Worm (Caenorhabditis elegans) whole organism, L2 larva: ENCODE results near the gene cest-3.

Source experiments
- C34F6.9 ChIP-seq: fragments of 150-350 bp; optimal IDR thresholded peaks from 2 replicates; lab custom pipeline; 2014; ENCODE audit warnings: missing biosample characterization, missing genetic modification characterization
- F13H6.1 ChIP-seq: sonication (generic microtip); optimal IDR thresholded peaks from 2 replicates; lab custom pipeline; 2016; ENCODE audit warnings: missing genetic modification characterization, missing compliant biosample characterization
- R02D3.7 ChIP-seq: fragments of 150-350 bp; optimal IDR thresholded peaks from 2 replicates; lab custom pipeline; 2014; ENCODE audit warnings: missing biosample characterization, missing genetic modification characterization
- ZK546.5 ChIP-seq: sonication (generic microtip); optimal IDR thresholded peaks from 2 replicates; lab custom pipeline; 2017; ENCODE audit warnings: missing biosample characterization, missing genetic modification characterization
- alr-1 ChIP-seq: fragments of 150-350 bp; optimal IDR thresholded peaks from 2 replicates; lab custom pipeline; 2014; ENCODE audit warnings: missing biosample characterization, missing genetic modification characterization
- aly-2 ChIP-seq: fragments of 150-350 bp; optimal IDR thresholded peaks from 2 replicates; lab custom pipeline; 2014; ENCODE audit warnings: missing biosample characterization, missing genetic modification characterization
- ama-1 ChIP-seq: fragments of 150-350 bp; optimal IDR thresholded peaks from 2 replicates; lab custom pipeline; 2018; ENCODE audit warnings: inconsistent platforms
- blmp-1 ChIP-seq: sonication (generic microtip); optimal IDR thresholded peaks from 2 replicates; lab custom pipeline; 2017; ENCODE audit warnings: missing genetic modification characterization, mild to moderate bottlenecking, missing compliant biosample characterization, antibody characterized with exemption, moderate library complexity; ENCODE audit not compliant: insufficient read depth
- ceh-16 ChIP-seq: fragments of 150-350 bp; optimal IDR thresholded peaks from 2 replicates; lab custom pipeline; 2014; ENCODE audit warnings: missing biosample characterization, missing genetic modification characterization
- ceh-82 ChIP-seq: fragments of 150-350 bp; optimal IDR thresholded peaks from 2 replicates; lab custom pipeline; 2014; ENCODE audit warnings: missing biosample characterization, missing genetic modification characterization
- crh-2 ChIP-seq: sonication (generic microtip); optimal IDR thresholded peaks from 2 replicates; lab custom pipeline; 2017; ENCODE audit warnings: missing biosample characterization, missing genetic modification characterization
- dmd-4 ChIP-seq: sonication (generic microtip); optimal IDR thresholded peaks from 2 replicates; lab custom pipeline; 2017; ENCODE audit warnings: missing biosample characterization, missing genetic modification characterization
- egl-27 ChIP-seq: sonication (generic microtip); optimal IDR thresholded peaks from 3 replicates; lab custom pipeline; 2017; ENCODE audit warnings: missing biosample characterization, missing genetic modification reagents, missing genetic modification characterization
- elt-1 ChIP-seq: fragments of 150-350 bp; optimal IDR thresholded peaks from 2 replicates; lab custom pipeline; 2014; ENCODE audit warnings: missing biosample characterization, missing genetic modification characterization
- elt-3 ChIP-seq: sonication (generic microtip); optimal IDR thresholded peaks from 2 replicates; lab custom pipeline; 2017; ENCODE audit warnings: missing biosample characterization, missing genetic modification characterization
- fos-1 ChIP-seq: fragments of 150-350 bp; optimal IDR thresholded peaks from 2 replicates; lab custom pipeline; 2014; ENCODE audit warnings: missing biosample characterization, missing genetic modification characterization
- gmeb-1 ChIP-seq: fragments of 150-350 bp; optimal IDR thresholded peaks from 2 replicates; lab custom pipeline; 2014; ENCODE audit warnings: missing biosample characterization, missing genetic modification characterization
- lin-11 ChIP-seq: fragments of 150-350 bp; sonication (generic microtip); optimal IDR thresholded peaks from 2 replicates; lab custom pipeline; 2014; ENCODE audit warnings: missing biosample characterization, missing genetic modification characterization, inconsistent platforms, mixed read lengths
- lin-13 ChIP-seq: fragments of 150-350 bp; optimal IDR thresholded peaks from 2 replicates; lab custom pipeline; 2014; ENCODE audit warnings: missing biosample characterization, missing genetic modification reagents, missing genetic modification characterization
- lin-39 ChIP-seq: fragments of 150-350 bp; optimal IDR thresholded peaks from 2 replicates; lab custom pipeline; 2014; ENCODE audit warnings: missing biosample characterization, missing genetic modification reagents, missing genetic modification characterization
- lsy-2 ChIP-seq, 2 experiments: fragments of 150-350 bp in 1 of 2; sonication (generic microtip) in 1 of 2; optimal IDR thresholded peaks; 2 replicates each; lab custom pipeline; 2014 to 2017; ENCODE audit warnings: missing biosample characterization in 2 of 2, missing genetic modification characterization in 2 of 2
- mab-5 ChIP-seq: fragments of 150-350 bp; optimal IDR thresholded peaks from 2 replicates; lab custom pipeline; 2014; ENCODE audit warnings: missing biosample characterization, missing genetic modification characterization
- mbf-1 ChIP-seq: sonication (generic microtip); optimal IDR thresholded peaks from 2 replicates; lab custom pipeline; 2017; ENCODE audit warnings: missing biosample characterization, missing genetic modification characterization
- mdl-1 ChIP-seq, 2 experiments: fragments of 150-350 bp in 1 of 2; sonication (generic microtip) in 1 of 2; optimal IDR thresholded peaks; 2 replicates each; lab custom pipeline; 2017; ENCODE audit warnings: missing biosample characterization in 2 of 2, missing genetic modification characterization in 2 of 2
- nhr-10 ChIP-seq: sonication (generic microtip); optimal IDR thresholded peaks from 2 replicates; lab custom pipeline; 2017; ENCODE audit warnings: missing biosample characterization, missing genetic modification characterization
- nhr-129 ChIP-seq: fragments of 150-350 bp; optimal IDR thresholded peaks from 2 replicates; lab custom pipeline; 2014; ENCODE audit warnings: missing biosample characterization, missing genetic modification characterization
- nhr-21 ChIP-seq: fragments of 150-350 bp; optimal IDR thresholded peaks from 2 replicates; lab custom pipeline; 2014; ENCODE audit warnings: missing biosample characterization, missing genetic modification characterization
- nhr-23 ChIP-seq: fragments of 150-350 bp; optimal IDR thresholded peaks from 2 replicates; lab custom pipeline; 2014; ENCODE audit warnings: missing biosample characterization, missing genetic modification reagents, missing genetic modification characterization
- nhr-237 ChIP-seq: fragments of 150-350 bp; optimal IDR thresholded peaks from 2 replicates; lab custom pipeline; 2014; ENCODE audit warnings: missing biosample characterization, missing genetic modification characterization
- nhr-6 ChIP-seq: fragments of 150-350 bp; optimal IDR thresholded peaks from 2 replicates; lab custom pipeline; 2014; ENCODE audit warnings: missing biosample characterization, missing genetic modification characterization
- nhr-77 ChIP-seq: fragments of 150-350 bp; optimal IDR thresholded peaks from 2 replicates; lab custom pipeline; 2014; ENCODE audit warnings: missing biosample characterization, missing genetic modification characterization
- peb-1 ChIP-seq: fragments of 150-350 bp; optimal IDR thresholded peaks from 2 replicates; lab custom pipeline; 2014; ENCODE audit warnings: missing biosample characterization, missing genetic modification characterization
- sem-4 ChIP-seq: fragments of 150-350 bp; optimal IDR thresholded peaks from 2 replicates; lab custom pipeline; 2014; ENCODE audit warnings: missing biosample characterization, missing genetic modification reagents, missing genetic modification characterization
- skn-1 ChIP-seq: sonication (generic microtip); optimal IDR thresholded peaks from 2 replicates; lab custom pipeline; 2017; ENCODE audit warnings: missing biosample characterization, missing genetic modification characterization
- sma-3 ChIP-seq: sonication (generic microtip); optimal IDR thresholded peaks from 2 replicates; lab custom pipeline; 2016; ENCODE audit warnings: missing genetic modification reagents, missing genetic modification characterization, missing compliant biosample characterization
- sma-9 ChIP-seq, 2 experiments: fragments of 150-350 bp in 1 of 2; sonication (generic microtip) in 1 of 2; optimal IDR thresholded peaks; 2 replicates each; lab custom pipeline; 2014 to 2016; ENCODE audit warnings: missing genetic modification characterization in 2 of 2, mild to moderate bottlenecking in 1 of 2, missing biosample characterization in 1 of 2, missing compliant biosample characterization in 1 of 2, missing genetic modification reagents in 1 of 2, moderate library complexity in 1 of 2
- snpc-4 ChIP-seq: fragments of 150-350 bp; optimal IDR thresholded peaks from 2 replicates; lab custom pipeline; 2014; ENCODE audit warnings: missing biosample characterization, missing genetic modification characterization
- unc-39 ChIP-seq: fragments of 150-350 bp; optimal IDR thresholded peaks from 2 replicates; lab custom pipeline; 2014; ENCODE audit warnings: missing biosample characterization, missing genetic modification characterization
- unc-55 ChIP-seq: fragments of 150-350 bp; sonication (generic microtip); optimal IDR thresholded peaks from 3 replicates; lab custom pipeline; 2014; ENCODE audit warnings: missing biosample characterization, missing genetic modification reagents, missing genetic modification characterization
- unc-62 ChIP-seq: fragments of 150-350 bp; optimal IDR thresholded peaks from 2 replicates; lab custom pipeline; 2014; ENCODE audit warnings: missing biosample characterization, missing genetic modification reagents, missing genetic modification characterization
- zag-1 ChIP-seq: fragments of 150-350 bp; optimal IDR thresholded peaks from 2 replicates; lab custom pipeline; 2014; ENCODE audit warnings: missing biosample characterization, missing genetic modification characterization
- ztf-1 ChIP-seq: fragments of 200-800 bp; sonication (Bioruptor generic); conservative IDR thresholded peaks from 2 replicates; pipeline ENCODE4 v1.3.6; 2022; ENCODE audit warnings: missing genetic modification characterization, missing compliant biosample characterization
- ztf-11 ChIP-seq: sonication (generic microtip); optimal IDR thresholded peaks from 2 replicates; lab custom pipeline; 2017; ENCODE audit warnings: missing biosample characterization, missing genetic modification characterization
- ztf-4 ChIP-seq: fragments of 150-350 bp; optimal IDR thresholded peaks from 2 replicates; lab custom pipeline; 2014; ENCODE audit warnings: missing biosample characterization, missing genetic modification characterization

The cest-3 gene

DNA sequence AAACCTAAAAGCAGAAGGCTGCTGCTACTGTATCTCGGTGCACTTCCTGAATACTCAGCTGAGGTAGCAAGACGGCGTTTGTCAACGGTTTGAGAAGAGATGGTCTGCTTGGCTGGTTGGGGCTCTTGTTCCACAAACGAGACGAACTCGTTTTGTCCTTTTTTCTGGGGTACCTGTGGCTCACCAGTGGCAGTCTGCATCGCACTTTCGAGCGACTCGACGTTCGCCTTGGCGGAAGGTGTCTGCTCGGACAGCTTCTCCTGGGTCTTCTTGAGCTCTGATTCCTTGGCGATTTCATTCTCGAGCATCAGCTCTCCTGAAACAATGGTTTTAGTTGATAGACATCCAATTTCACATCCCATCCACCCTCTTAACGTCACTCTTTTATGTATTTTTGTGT is 40.0 kb upstream of the cest-3 start:
- TF ChIP-seq R02D3.7 (tag; lab: Kevin White, UChicago) = no peak
- TF ChIP-seq lsy-2 (tag; optimal IDR thresholded peaks at IDR 0.05; lab: Kevin White, UChicago) = no peak
- no peak for TF ChIP-seq mab-5 (tag; lab: Kevin White, UChicago)
- TF ChIP-seq nhr-129 (tag; lab: Kevin White, UChicago) = no peak
- no peak for TF ChIP-seq elt-3 (tag; lab: Kevin White, UChicago)
- no peak for TF ChIP-seq fos-1 (tag; lab: Kevin White, UChicago)
- no peak for TF ChIP-seq peb-1 (tag; lab: Kevin White, UChicago)
- no peak for TF ChIP-seq ceh-82 (tag; lab: Kevin White, UChicago)
- no peak for TF ChIP-seq crh-2 (tag; lab: Kevin White, UChicago)
- no peak for TF ChIP-seq ceh-16 (tag; lab: Kevin White, UChicago)
- no peak for TF ChIP-seq mbf-1 (tag; lab: Kevin White, UChicago)
- TF ChIP-seq lin-39 = no peak
- TF ChIP-seq unc-55 (GFP tag; lab: Kevin White, UChicago) = no peak
- TF ChIP-seq zag-1 (tag; lab: Kevin White, UChicago) = no peak
- no peak for TF ChIP-seq egl-27

ce11 chrX:12201840-12202239 is 39.6 kb upstream of the cest-3 start:
- TF ChIP-seq C34F6.9 (tag; lab: Kevin White, UChicago) (peak; percentile 37), peb-1 (tag; lab: Kevin White, UChicago) (no peak)

DNA sequence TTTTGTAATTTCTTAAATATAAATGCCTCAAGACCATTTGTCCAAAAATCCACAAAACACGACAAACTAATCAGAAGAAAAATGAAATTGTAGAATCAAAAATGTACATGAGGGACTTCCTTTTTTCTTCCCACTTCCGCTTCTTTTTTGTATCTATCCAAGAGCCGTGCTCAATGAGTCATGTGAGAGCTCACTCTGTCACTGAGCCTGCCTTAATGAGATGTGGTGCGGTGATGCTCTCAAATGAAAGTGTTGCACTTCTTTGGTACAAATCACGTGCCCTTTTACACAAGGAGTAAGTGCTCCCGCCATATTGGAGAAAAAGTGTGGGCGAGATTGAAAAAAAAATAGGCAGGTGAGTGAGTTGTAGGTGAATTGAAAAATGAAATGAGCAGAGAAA is 37.1 kb upstream of the cest-3 start:
- TF ChIP-seq ztf-1 (GFP tag; lab: Robert Waterston, UW) (no peak), nhr-237 (tag; lab: Kevin White, UChicago) (no peak), ZK546.5 (no peak), fos-1 (tag; lab: Kevin White, UChicago) (no peak), gmeb-1 (tag; lab: Kevin White, UChicago) (no peak), sma-3 (no peak), dmd-4 (tag; lab: Kevin White, UChicago) (no peak), unc-62 (no peak), lin-13 (no peak), mbf-1 (tag; lab: Kevin White, UChicago) (no peak), C34F6.9 (tag; lab: Kevin White, UChicago) (peak; percentile 59), elt-1 (tag; lab: Kevin White, UChicago) (no peak), aly-2 (tag; lab: Kevin White, UChicago) (no peak), zag-1 (tag; lab: Kevin White, UChicago) (peak; percentile 50), blmp-1 (tag; lab: Kevin White, UChicago) (no peak), mdl-1 (tag; optimal IDR thresholded peaks at IDR 0.05; lab: Kevin White, UChicago) (peak in 1 of 2 experiments; percentile 31), unc-39 (tag; lab: Kevin White, UChicago) (no peak), R02D3.7 (tag; lab: Kevin White, UChicago) (no peak), peb-1 (tag; lab: Kevin White, UChicago) (no peak), elt-3 (tag; lab: Kevin White, UChicago) (no peak), sem-4 (tag; lab: Kevin White, UChicago) (peak; percentile 51), nhr-129 (tag; lab: Kevin White, UChicago) (peak; percentile 37), nhr-10 (tag; lab: Kevin White, UChicago) (no peak), unc-55 (GFP tag; lab: Kevin White, UChicago) (no peak), sma-9 (GFP tag; optimal IDR thresholded peaks at IDR 0.05; lab: Kevin White, UChicago) (peak; percentile 48), sma-9 (tag; optimal IDR thresholded peaks at IDR 0.05; lab: Kevin White, UChicago) (no peak), ama-1 (lab: Kevin White, UChicago) (no peak), skn-1 (tag; lab: Kevin White, UChicago) (no peak), ztf-4 (tag; lab: Kevin White, UChicago) (no peak), mab-5 (tag; lab: Kevin White, UChicago) (no peak), alr-1 (tag; lab: Kevin White, UChicago) (no peak), nhr-23 (no peak), nhr-6 (tag; lab: Kevin White, UChicago) (no peak), nhr-21 (tag; lab: Kevin White, UChicago) (no peak), lsy-2 (tag; optimal IDR thresholded peaks at IDR 0.05; lab: Kevin White, UChicago) (peak; percentile 16 to 25), F13H6.1 (tag; lab: Kevin White, UChicago) (no peak), nhr-77 (tag; lab: Kevin White, UChicago) (no peak), snpc-4 (tag; lab: Kevin White, UChicago) (peak; percentile 9), ztf-11 (no peak), lin-11 (tag; lab: Kevin White, UChicago) (no peak), lin-39 (no peak)
- TF ChIP-seq, all 48 proteins: peak for 8
